ENCODE assay signal across 2 worm cellular contexts in the genomic region with DNA sequence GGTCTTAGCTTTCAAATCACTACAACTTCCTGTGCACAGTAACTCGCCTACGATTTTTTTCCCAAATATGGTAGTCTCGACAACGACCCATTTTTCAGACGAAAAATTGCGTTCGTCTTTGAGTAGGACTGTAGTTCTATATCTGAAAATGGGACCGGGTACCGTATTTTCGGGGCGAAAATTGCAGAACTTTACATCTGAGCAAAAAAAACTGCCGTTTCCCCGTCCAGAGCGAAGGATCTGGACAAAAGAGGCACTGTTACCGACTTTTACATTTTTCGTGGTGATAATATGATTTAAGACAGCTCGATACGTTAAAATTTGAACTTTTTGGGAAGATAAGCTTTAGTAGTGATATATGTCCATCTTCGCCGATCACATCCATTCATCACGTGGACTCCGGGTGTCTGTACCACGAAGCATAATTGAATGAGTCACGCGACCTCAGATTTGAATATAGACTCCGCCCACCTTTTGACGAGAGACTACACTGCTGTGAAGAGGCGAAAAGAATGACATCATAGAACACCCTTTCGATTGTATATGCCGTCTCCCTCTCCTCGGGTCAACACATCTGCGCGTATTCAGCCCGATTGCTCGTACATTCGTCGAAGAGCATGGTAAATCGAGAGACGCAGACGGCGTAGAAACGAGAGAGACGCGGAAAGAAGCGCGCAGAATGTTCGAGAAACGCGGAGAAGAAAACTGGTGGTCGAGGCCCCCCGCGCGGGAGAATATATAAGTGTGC.
A peak's percentile ranks its signal among the peaks of the same experiment; 100 is the strongest.
TF ChIP-seq lines count a peak whose summit lies in the region.

No protein-coding gene starts in this region.

TF ChIP-seq in whole organism, L4 larva, 104 proteins besides CTCF, POLR2A, EP300 and RAD21 (continued from another document):
- peak; percentile 91 for TF ChIP-seq nhr-102 (tag; optimal IDR thresholded peaks at IDR 0.05; lab: Kevin White, UChicago)
- TF ChIP-seq pha-4 (GFP tag; IDR thresholded peaks at IDR 0.05; lab: Robert Waterston, UW) = peak; percentile 79
- TF ChIP-seq pha-4 (tag; optimal IDR thresholded peaks at IDR 0.05; lab: Kevin White, UChicago) = peak; percentile 56
- TF ChIP-seq unc-62 (GFP tag; optimal IDR thresholded peaks at IDR 0.05 in 1 of 2; lab: Kevin White, UChicago) = peak in 1 of 2 experiments; percentile 99
- no peak for TF ChIP-seq unc-62 (tag; optimal IDR thresholded peaks at IDR 0.05; lab: Kevin White, UChicago)
- TF ChIP-seq cey-2 (tag; optimal IDR thresholded peaks at IDR 0.05; lab: Kevin White, UChicago; ENCODE audit: borderline replicate concordance, insufficient read depth) = no peak
- peak; percentile 90 for TF ChIP-seq set-16 (GFP tag; IDR thresholded peaks at IDR 0.05; lab: Robert Waterston, UW)
- TF ChIP-seq ceh-20 (GFP tag; IDR thresholded peaks at IDR 0.05; lab: Robert Waterston, UW) = 0 out of 2 replicates have a peak, but pooled peaks have one; percentile 34
- TF ChIP-seq hif-1 (tag; optimal IDR thresholded peaks at IDR 0.05; lab: Kevin White, UChicago) = peak; percentile 90 to 99
- peak; percentile 70 for TF ChIP-seq mxl-3 (GFP tag; optimal IDR thresholded peaks at IDR 0.05; lab: Kevin White, UChicago)
- no peak for TF ChIP-seq lin-13 (GFP tag; optimal IDR thresholded peaks at IDR 0.05; lab: Kevin White, UChicago)
- TF ChIP-seq mxl-2 (GFP tag; conservative IDR thresholded peaks at IDR 0.05; lab: Robert Waterston, UW) = no peak
- peak; percentile 64; the same call in 1 of the 2 replicates for TF ChIP-seq ctbp-1 (GFP tag; IDR thresholded peaks at IDR 0.05; lab: Robert Waterston, UW)
- TF ChIP-seq unc-130 (GFP tag; optimal IDR thresholded peaks at IDR 0.05; lab: Kevin White, UChicago) = no peak
- peak; percentile 90 for TF ChIP-seq madf-9 (GFP tag; conservative IDR thresholded peaks at IDR 0.05; lab: Robert Waterston, UW)
- no peak for TF ChIP-seq dmd-9 (GFP tag; IDR thresholded peaks at IDR 0.05; lab: Robert Waterston, UW)
- TF ChIP-seq aly-2 (tag; optimal IDR thresholded peaks at IDR 0.05; lab: Kevin White, UChicago) = no peak
- TF ChIP-seq hlh-30 (tag; optimal IDR thresholded peaks at IDR 0.05; lab: Kevin White, UChicago; ENCODE audit: insufficient read depth) = peak; percentile 89
- TF ChIP-seq nhr-41 (GFP tag; IDR thresholded peaks at IDR 0.05; lab: Robert Waterston, UW) = no peak
- no peak for TF ChIP-seq F26F4.8 (GFP tag; conservative IDR thresholded peaks at IDR 0.05; lab: Robert Waterston, UW)
- TF ChIP-seq zip-11 (GFP tag; IDR thresholded peaks at IDR 0.05; lab: Robert Waterston, UW) = no peak
- TF ChIP-seq ceh-32 (tag; optimal IDR thresholded peaks at IDR 0.05; lab: Kevin White, UChicago; ENCODE audit: poor library complexity) = peak; percentile 36
- TF ChIP-seq aha-1 (tag; lab: Kevin White, UChicago) = peak; percentile 98
- no peak for TF ChIP-seq ZK546.5 (tag; optimal IDR thresholded peaks at IDR 0.05; lab: Kevin White, UChicago)
- peak in 1 of 2 experiments; percentile 89 for TF ChIP-seq daf-16 (GFP tag; optimal IDR thresholded peaks at IDR 0.05; lab: Kevin White, UChicago)
- peak; percentile 69 for TF ChIP-seq daf-16 (tag; optimal IDR thresholded peaks at IDR 0.05; lab: Kevin White, UChicago)
- TF ChIP-seq tra-1 (GFP tag; IDR thresholded peaks at IDR 0.05; lab: Robert Waterston, UW) = no peak
- TF ChIP-seq attf-4 (tag; optimal IDR thresholded peaks at IDR 0.05; lab: Kevin White, UChicago) = no peak
- TF ChIP-seq spr-3 (GFP tag; optimal IDR thresholded peaks at IDR 0.05; lab: Kevin White, UChicago) = no peak
- peak; percentile 81 for TF ChIP-seq nhr-48 (tag; optimal IDR thresholded peaks at IDR 0.05; lab: Kevin White, UChicago)
- TF ChIP-seq vab-7 (GFP tag; IDR thresholded peaks at IDR 0.05; lab: Robert Waterston, UW) = no peak
- peak; percentile 38; the same call in 1 of the 2 replicates for TF ChIP-seq php-3 (GFP tag; IDR thresholded peaks at IDR 0.05; lab: Robert Waterston, UW)
- TF ChIP-seq nhr-25 (tag; optimal IDR thresholded peaks at IDR 0.05; lab: Kevin White, UChicago; ENCODE audit: borderline replicate concordance, insufficient read depth) = peak; percentile 82
- TF ChIP-seq T26A8.4 (GFP tag; IDR thresholded peaks at IDR 0.05; lab: Robert Waterston, UW) = peak; percentile 76

TF ChIP-seq in whole organism, late embryonic, 69 proteins besides CTCF, POLR2A, EP300 and RAD21 (continued from another document):
- TF ChIP-seq unc-3 (GFP tag; conservative IDR thresholded peaks at IDR 0.05; lab: Robert Waterston, UW) (no peak), unc-3 (tag; optimal IDR thresholded peaks at IDR 0.05; lab: Kevin White, UChicago) (no peak), nhr-232 (tag; optimal IDR thresholded peaks at IDR 0.05; lab: Kevin White, UChicago) (peak; percentile 14), C08G9.2 (tag; optimal IDR thresholded peaks at IDR 0.05; lab: Kevin White, UChicago) (peak; percentile 45), unc-55 (GFP tag; optimal IDR thresholded peaks at IDR 0.05; lab: Kevin White, UChicago) (peak; percentile 95), ttx-3 (tag; optimal IDR thresholded peaks at IDR 0.05; lab: Kevin White, UChicago) (no peak), ceh-9 (tag; optimal IDR thresholded peaks at IDR 0.05; lab: Kevin White, UChicago) (no peak), ref-2 (tag; optimal IDR thresholded peaks at IDR 0.05; lab: Kevin White, UChicago) (peak; percentile 93), syd-9 (tag; optimal IDR thresholded peaks at IDR 0.05; lab: Kevin White, UChicago) (no peak), sdc-2 (tag; optimal IDR thresholded peaks at IDR 0.05; lab: Kevin White, UChicago) (peak; percentile 74), K09A11.1 (tag; optimal IDR thresholded peaks at IDR 0.05; lab: Kevin White, UChicago; ENCODE audit: insufficient read depth) (no peak)
